Worm (Caenorhabditis elegans) whole organism, L2 larva: ENCODE measurements around the gene T16A9.3.
"Not testable (repeated sequence)": the region's sequence is repeated elsewhere in the genome, so short reads cannot be mapped to it uniquely, and the experiment has no call there.

Source experiments
- alr-1 ChIP-seq: fragments of 150-350 bp; optimal IDR thresholded peaks from 2 replicates; lab custom pipeline; 2014; ENCODE audit warnings: missing biosample characterization, missing genetic modification characterization
- ama-1 ChIP-seq: fragments of 150-350 bp; optimal IDR thresholded peaks from 2 replicates; lab custom pipeline; 2018; ENCODE audit warnings: inconsistent platforms
- crh-2 ChIP-seq: sonication (generic microtip); optimal IDR thresholded peaks from 2 replicates; lab custom pipeline; 2017; ENCODE audit warnings: missing biosample characterization, missing genetic modification characterization
- gmeb-1 ChIP-seq: fragments of 150-350 bp; optimal IDR thresholded peaks from 2 replicates; lab custom pipeline; 2014; ENCODE audit warnings: missing biosample characterization, missing genetic modification characterization
- lin-39 ChIP-seq: fragments of 150-350 bp; optimal IDR thresholded peaks from 2 replicates; lab custom pipeline; 2014; ENCODE audit warnings: missing biosample characterization, missing genetic modification reagents, missing genetic modification characterization
- snpc-4 ChIP-seq: fragments of 150-350 bp; optimal IDR thresholded peaks from 2 replicates; lab custom pipeline; 2014; ENCODE audit warnings: missing biosample characterization, missing genetic modification characterization
- ztf-11 ChIP-seq: sonication (generic microtip); optimal IDR thresholded peaks from 2 replicates; lab custom pipeline; 2017; ENCODE audit warnings: missing biosample characterization, missing genetic modification characterization

DNA sequence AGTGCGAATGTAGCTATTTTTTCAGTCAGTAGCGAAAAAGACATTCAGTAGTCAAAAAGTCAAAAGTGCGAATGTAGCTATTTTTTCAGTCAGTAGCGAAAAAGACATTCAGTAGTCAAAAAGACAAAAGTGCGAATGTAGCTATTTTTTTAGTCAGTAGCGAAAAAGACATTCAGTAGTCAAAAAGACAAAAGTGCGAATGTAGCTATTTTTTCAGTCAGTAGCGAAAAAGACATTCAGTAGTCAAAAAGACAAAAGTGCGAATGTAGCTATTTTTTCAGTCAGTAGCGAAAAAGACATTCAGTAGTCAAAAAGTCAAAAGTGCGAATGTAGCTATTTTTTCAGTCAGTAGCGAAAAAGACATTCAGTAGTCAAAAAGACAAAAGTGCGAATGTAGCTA, at the start of gene T16A9.3:
- not testable (repeated sequence) for TF ChIP-seq lin-39 (tag; lab: Kevin White, UChicago); ama-1 (lab: Kevin White, UChicago); ztf-11 (tag; lab: Kevin White, UChicago); snpc-4 (tag; lab: Kevin White, UChicago); crh-2 (tag; lab: Kevin White, UChicago); gmeb-1; alr-1
